Fruit fly (Drosophila melanogaster) whole organism, prepupa: ENCODE data around the gene CG15461.
A peak's percentile ranks its signal among the peaks of the same experiment; 100 is the strongest.

Experiments
- CG32006 ChIP-seq: fragments of 200-800 bp; sonication (Bioruptor generic); optimal IDR thresholded peaks from 3 replicates; lab custom pipeline; 2017; ENCODE audit warnings: missing biosample characterization, mild to moderate bottlenecking, missing genetic modification characterization
- CG8632 ChIP-seq: fragments of 200-800 bp; sonication (Bioruptor generic); optimal IDR thresholded peaks from 3 replicates; lab custom pipeline; 2016; ENCODE audit warnings: missing biosample characterization, missing genetic modification characterization
- Eip75B ChIP-seq: fragments of 200-800 bp; sonication (Bioruptor generic); optimal IDR thresholded peaks from 3 replicates; lab custom pipeline; 2016; ENCODE audit warnings: missing biosample characterization, missing genetic modification characterization
- Eip93F ChIP-seq: fragments of 200-800 bp; sonication (Bioruptor generic); optimal IDR thresholded peaks from 2 replicates; lab custom pipeline; 2016; ENCODE audit warnings: missing biosample characterization, mild to moderate bottlenecking, missing genetic modification characterization
- Gug ChIP-seq: fragments of 200-800 bp; sonication (Bioruptor generic); IDR thresholded peaks from 2 replicates; pipeline ENCODE4 v1.3.6; 2022; ENCODE audit warnings: missing biosample characterization, missing genetic modification characterization
- Met ChIP-seq: fragments of 200-800 bp; sonication (Bioruptor generic); optimal IDR thresholded peaks from 3 replicates; lab custom pipeline; 2016; ENCODE audit warnings: missing biosample characterization, missing genetic modification characterization
- Smox ChIP-seq: fragments of 200-800 bp; sonication (Bioruptor generic); optimal IDR thresholded peaks from 3 replicates; lab custom pipeline; 2016; ENCODE audit warnings: missing biosample characterization, missing genetic modification characterization
- Sox102F ChIP-seq: fragments of 200-800 bp; sonication (Bioruptor generic); optimal IDR thresholded peaks from 2 replicates; lab custom pipeline; 2016; ENCODE audit warnings: missing biosample characterization, mild to moderate bottlenecking, missing genetic modification characterization
- fd85E ChIP-seq: fragments of 200-800 bp; sonication (Bioruptor generic); optimal IDR thresholded peaks from 3 replicates; lab custom pipeline; 2016; ENCODE audit warnings: missing biosample characterization, missing genetic modification characterization

DNA sequence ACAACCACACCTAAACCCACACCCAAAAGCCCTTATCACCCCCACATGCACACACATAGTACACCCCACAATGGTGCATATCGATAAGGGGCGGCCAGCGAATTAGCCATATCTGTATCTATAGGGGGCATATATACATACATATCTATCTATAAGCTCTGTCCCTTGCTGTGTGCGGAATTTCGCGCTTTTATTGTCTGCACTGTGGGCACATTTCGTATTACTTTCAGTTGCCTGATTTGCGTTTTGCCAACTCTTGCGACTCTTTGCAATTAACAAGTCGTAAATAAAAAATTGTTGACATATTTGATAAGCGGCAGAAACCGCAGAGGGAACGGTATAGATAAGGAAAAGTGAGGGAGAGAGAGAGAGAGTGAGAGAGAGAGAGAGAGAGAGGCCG, 4.6 kb upstream of the CG15461 start:
- no peak for TF ChIP-seq CG8632
- TF ChIP-seq Smox (GFP tag; lab: Kevin White, UChicago) = no peak
- TF ChIP-seq CG32006 (GFP tag; lab: Kevin White, UChicago) = no peak
- no peak for TF ChIP-seq Gug
- TF ChIP-seq Eip75B (GFP tag; lab: Kevin White, UChicago) = no peak
- no peak for TF ChIP-seq Sox102F (GFP tag; lab: Kevin White, UChicago)
- TF ChIP-seq Met (GFP tag; lab: Kevin White, UChicago) = no peak
- peak; percentile 84 for TF ChIP-seq Eip93F (GFP tag; lab: Kevin White, UChicago)
- TF ChIP-seq fd85E (GFP tag; lab: Kevin White, UChicago) = no peak
